Worm (Caenorhabditis elegans) whole organism, L4 larva: Measurements from ENCODE around the gene M05D6.2.
A peak's percentile ranks its signal among the peaks of the same experiment; 100 is the strongest.

Experiments used
- F26F4.8 ChIP-seq: fragments of 200-800 bp; sonication (Bioruptor generic); conservative IDR thresholded peaks from 2 replicates; pipeline ENCODE4 v1.3.6; 2022; ENCODE audit warnings: missing genetic modification characterization, missing compliant biosample characterization
- F37D6.2 ChIP-seq: sonication (generic microtip); optimal IDR thresholded peaks from 2 replicates; lab custom pipeline; 2016; ENCODE audit warnings: mild to moderate bottlenecking, missing genetic modification characterization, missing compliant biosample characterization
- F44E2.7 ChIP-seq: fragments of 200-800 bp; sonication (Bioruptor generic); IDR thresholded peaks from 2 replicates; pipeline ENCODE4 v2.1.2; 2022; ENCODE audit warnings: missing genetic modification characterization, missing compliant biosample characterization
- F49E8.2 ChIP-seq: sonication (generic microtip); optimal IDR thresholded peaks from 2 replicates; lab custom pipeline; 2016; ENCODE audit warnings: missing compliant biosample characterization, mild to moderate bottlenecking, missing genetic modification characterization, borderline replicate concordance
- T20F7.1 ChIP-seq: fragments of 200-800 bp; sonication (Bioruptor generic); optimal IDR thresholded peaks from 2 replicates; lab custom pipeline; 2018; ENCODE audit warnings: mild to moderate bottlenecking, missing genetic modification characterization, missing compliant biosample characterization
- T26A8.4 ChIP-seq: fragments of 200-800 bp; sonication (Bioruptor generic); IDR thresholded peaks from 2 replicates; pipeline ENCODE4 v1.3.6; 2022; ENCODE audit warnings: missing genetic modification characterization, missing compliant biosample characterization
- Y105C5A.15 ChIP-seq: fragments of 200-800 bp; sonication (Bioruptor generic); IDR thresholded peaks from 2 replicates; pipeline ENCODE4 v1.3.6; 2022; ENCODE audit warnings: missing genetic modification characterization, missing compliant biosample characterization
- ceh-20 ChIP-seq: fragments of 200-800 bp; sonication (Bioruptor generic); IDR thresholded peaks from 2 replicates; pipeline ENCODE4 v1.3.6; 2022; ENCODE audit warnings: missing genetic modification reagents, missing genetic modification characterization, missing compliant biosample characterization
- ceh-44 ChIP-seq: fragments of 200-800 bp; sonication (Bioruptor generic); IDR thresholded peaks from 2 replicates; pipeline ENCODE4 v1.3.6; 2022; ENCODE audit warnings: missing genetic modification reagents, missing genetic modification characterization, missing compliant biosample characterization
- ceh-82 ChIP-seq: sonication (generic microtip); optimal IDR thresholded peaks from 2 replicates; lab custom pipeline; 2017; ENCODE audit warnings: missing biosample characterization, missing genetic modification characterization
- daf-12 ChIP-seq: fragments of 150-350 bp; optimal IDR thresholded peaks from 2 replicates; lab custom pipeline; 2014; ENCODE audit warnings: missing biosample characterization, missing genetic modification reagents, missing genetic modification characterization
- daf-16 ChIP-seq, 3 experiments: sonication (generic microtip); optimal IDR thresholded peaks; 2 replicates each; lab custom pipeline; 2016 to 2017; ENCODE audit warnings: missing genetic modification characterization in 3 of 3, missing genetic modification reagents in 3 of 3, mild to moderate bottlenecking in 2 of 3, missing compliant biosample characterization in 2 of 3, missing biosample characterization in 1 of 3, moderate library complexity in 1 of 3
- dmd-6 ChIP-seq: fragments of 200-800 bp; sonication (Bioruptor generic); IDR thresholded peaks from 2 replicates; pipeline ENCODE4 v1.3.6; 2022; ENCODE audit warnings: missing genetic modification reagents, missing genetic modification characterization, missing compliant biosample characterization
- dmd-8 ChIP-seq: fragments of 200-800 bp; sonication (Bioruptor generic); IDR thresholded peaks from 2 replicates; pipeline ENCODE4 v1.3.6; 2022; ENCODE audit warnings: missing genetic modification characterization, missing compliant biosample characterization
- dve-1 ChIP-seq: sonication (generic microtip); optimal IDR thresholded peaks from 2 replicates; lab custom pipeline; 2017; ENCODE audit warnings: antibody characterized with exemption, mild to moderate bottlenecking, missing genetic modification characterization, missing compliant biosample characterization; ENCODE audit not compliant: insufficient read depth
- egl-27 ChIP-seq: sonication (generic microtip); optimal IDR thresholded peaks from 3 replicates; lab custom pipeline; 2017; ENCODE audit warnings: missing biosample characterization, missing genetic modification reagents, missing genetic modification characterization
- fkh-10 ChIP-seq: fragments of 150-350 bp; optimal IDR thresholded peaks from 2 replicates; lab custom pipeline; 2014; ENCODE audit warnings: missing biosample characterization, missing genetic modification reagents, missing genetic modification characterization
- gei-8 ChIP-seq: fragments of 200-800 bp; sonication (Bioruptor generic); optimal IDR thresholded peaks from 2 replicates; lab custom pipeline; 2018; ENCODE audit warnings: mild to moderate bottlenecking, missing genetic modification characterization, missing compliant biosample characterization
- hif-1 ChIP-seq, 2 experiments: sonication (generic microtip); optimal IDR thresholded peaks; 2 replicates each; lab custom pipeline; 2016 to 2017; ENCODE audit warnings: missing compliant biosample characterization in 2 of 2, missing genetic modification characterization in 2 of 2, missing genetic modification reagents in 2 of 2, missing genotype in 2 of 2, mild to moderate bottlenecking in 1 of 2
- hlh-11 ChIP-seq: fragments of 200-800 bp; sonication (Bioruptor generic); optimal IDR thresholded peaks from 2 replicates; lab custom pipeline; 2018; ENCODE audit warnings: mild to moderate bottlenecking, missing genetic modification characterization, missing compliant biosample characterization
- hlh-30 ChIP-seq: sonication (generic microtip); optimal IDR thresholded peaks from 2 replicates; lab custom pipeline; 2017; ENCODE audit warnings: antibody characterized with exemption, mild to moderate bottlenecking, missing genetic modification characterization, missing compliant biosample characterization; ENCODE audit not compliant: insufficient read depth
- jun-1 ChIP-seq: fragments of 150-350 bp; optimal IDR thresholded peaks from 2 replicates; lab custom pipeline; 2014; ENCODE audit warnings: missing biosample characterization, missing genetic modification reagents, missing genetic modification characterization
- lim-7 ChIP-seq: fragments of 200-800 bp; sonication (Bioruptor generic); IDR thresholded peaks from 2 replicates; pipeline ENCODE4 v1.3.6; 2022; ENCODE audit warnings: missing genetic modification characterization, missing compliant biosample characterization
- lin-1 ChIP-seq: fragments of 200-800 bp; sonication (Bioruptor generic); IDR thresholded peaks from 2 replicates; pipeline ENCODE4 v1.3.6; 2022; ENCODE audit warnings: missing genetic modification reagents, missing genetic modification characterization, missing compliant biosample characterization
- lin-39 ChIP-seq: fragments of 150-350 bp; optimal IDR thresholded peaks from 2 replicates; lab custom pipeline; 2014; ENCODE audit warnings: missing biosample characterization, missing genetic modification reagents, missing genetic modification characterization
- mdl-1 ChIP-seq, 2 experiments: fragments of 150-350 bp in 1 of 2; sonication (generic microtip) in 1 of 2; optimal IDR thresholded peaks; 2 replicates each; lab custom pipeline; 2014 to 2017; ENCODE audit warnings: missing biosample characterization in 2 of 2, missing genetic modification characterization in 2 of 2
- mes-2 ChIP-seq: sonication (generic microtip); optimal IDR thresholded peaks from 2 replicates; lab custom pipeline; 2016; ENCODE audit warnings: missing genotype, mild to moderate bottlenecking, missing genetic modification characterization, missing compliant biosample characterization; ENCODE audit not compliant: poor library complexity, severe bottlenecking
- mxl-3 ChIP-seq: fragments of 200-800 bp; sonication (Bioruptor generic); optimal IDR thresholded peaks from 2 replicates; lab custom pipeline; 2018; ENCODE audit warnings: mild to moderate bottlenecking, missing genetic modification characterization, missing compliant biosample characterization
- nhr-10 ChIP-seq: fragments of 150-350 bp; optimal IDR thresholded peaks from 2 replicates; lab custom pipeline; 2014; ENCODE audit warnings: missing biosample characterization, missing genetic modification characterization
- nhr-102 ChIP-seq: sonication (generic microtip); optimal IDR thresholded peaks from 2 replicates; lab custom pipeline; 2016; ENCODE audit warnings: mild to moderate bottlenecking, missing genetic modification characterization, moderate library complexity, missing compliant biosample characterization
- nhr-11 ChIP-seq: fragments of 150-350 bp; optimal IDR thresholded peaks from 2 replicates; lab custom pipeline; 2014; ENCODE audit warnings: missing biosample characterization, missing genetic modification characterization
- nhr-111 ChIP-seq: fragments of 200-800 bp; sonication (Bioruptor generic); optimal IDR thresholded peaks from 2 replicates; lab custom pipeline; 2018; ENCODE audit warnings: mild to moderate bottlenecking, missing genetic modification characterization, missing compliant biosample characterization
- nhr-237 ChIP-seq: sonication (generic microtip); optimal IDR thresholded peaks from 2 replicates; lab custom pipeline; 2017; ENCODE audit warnings: missing biosample characterization, missing genetic modification characterization
- nhr-28 ChIP-seq: fragments of 150-350 bp; optimal IDR thresholded peaks from 2 replicates; lab custom pipeline; 2014; ENCODE audit warnings: missing biosample characterization, missing genetic modification characterization
- nhr-48 ChIP-seq: sonication (generic microtip); optimal IDR thresholded peaks from 2 replicates; lab custom pipeline; 2016; ENCODE audit warnings: mild to moderate bottlenecking, missing genetic modification characterization, missing compliant biosample characterization
- nhr-6 ChIP-seq: fragments of 150-350 bp; optimal IDR thresholded peaks from 2 replicates; lab custom pipeline; 2014; ENCODE audit warnings: missing biosample characterization, missing genetic modification characterization
- nhr-76 ChIP-seq: fragments of 150-350 bp; optimal IDR thresholded peaks from 2 replicates; lab custom pipeline; 2014; ENCODE audit warnings: missing biosample characterization, missing genetic modification characterization
- nhr-77 ChIP-seq: fragments of 150-350 bp; optimal IDR thresholded peaks from 2 replicates; lab custom pipeline; 2014; ENCODE audit warnings: missing biosample characterization, missing genetic modification characterization
- php-3 ChIP-seq: fragments of 200-800 bp; sonication (Bioruptor generic); IDR thresholded peaks from 2 replicates; pipeline ENCODE4 v1.3.6; 2022; ENCODE audit warnings: missing genetic modification reagents, missing genetic modification characterization, missing compliant biosample characterization
- pqm-1 ChIP-seq: sonication (generic microtip); optimal IDR thresholded peaks from 2 replicates; lab custom pipeline; 2017; ENCODE audit warnings: missing biosample characterization, missing genetic modification characterization
- skn-1 ChIP-seq: fragments of 150-350 bp; optimal IDR thresholded peaks from 2 replicates; lab custom pipeline; 2014; ENCODE audit warnings: missing biosample characterization, missing genetic modification characterization
- snpc-4 ChIP-seq: fragments of 150-350 bp; optimal IDR thresholded peaks from 2 replicates; lab custom pipeline; 2014; ENCODE audit warnings: missing biosample characterization, missing genetic modification characterization
- spr-3 ChIP-seq: fragments of 200-800 bp; sonication (Bioruptor generic); optimal IDR thresholded peaks from 2 replicates; lab custom pipeline; 2018; ENCODE audit warnings: mild to moderate bottlenecking, missing genetic modification characterization, missing compliant biosample characterization
- tra-1 ChIP-seq: fragments of 200-800 bp; sonication (Bioruptor generic); IDR thresholded peaks from 2 replicates; pipeline ENCODE4 v1.3.6; 2022; ENCODE audit warnings: missing genetic modification reagents, missing genetic modification characterization, missing compliant biosample characterization
- unc-39 ChIP-seq: sonication (generic microtip); optimal IDR thresholded peaks from 2 replicates; lab custom pipeline; 2017; ENCODE audit warnings: missing biosample characterization, missing genetic modification characterization
- zag-1 ChIP-seq: fragments of 150-350 bp; optimal IDR thresholded peaks from 2 replicates; lab custom pipeline; 2014; ENCODE audit warnings: missing biosample characterization, missing genetic modification characterization
- zfp-2 ChIP-seq: sonication (generic microtip); optimal IDR thresholded peaks from 2 replicates; lab custom pipeline; 2016; ENCODE audit warnings: mild to moderate bottlenecking, missing genetic modification characterization, missing compliant biosample characterization
- zfp-3 ChIP-seq: fragments of 200-800 bp; sonication (Bioruptor generic); conservative IDR thresholded peaks from 2 replicates; pipeline ENCODE4 v1.3.6; 2022; ENCODE audit warnings: missing genetic modification reagents, missing genetic modification characterization, missing compliant biosample characterization
- ztf-7 ChIP-seq: fragments of 150-350 bp; optimal IDR thresholded peaks from 2 replicates; lab custom pipeline; 2014; ENCODE audit warnings: missing biosample characterization, missing genetic modification characterization

The M05D6.2 gene

DNA sequence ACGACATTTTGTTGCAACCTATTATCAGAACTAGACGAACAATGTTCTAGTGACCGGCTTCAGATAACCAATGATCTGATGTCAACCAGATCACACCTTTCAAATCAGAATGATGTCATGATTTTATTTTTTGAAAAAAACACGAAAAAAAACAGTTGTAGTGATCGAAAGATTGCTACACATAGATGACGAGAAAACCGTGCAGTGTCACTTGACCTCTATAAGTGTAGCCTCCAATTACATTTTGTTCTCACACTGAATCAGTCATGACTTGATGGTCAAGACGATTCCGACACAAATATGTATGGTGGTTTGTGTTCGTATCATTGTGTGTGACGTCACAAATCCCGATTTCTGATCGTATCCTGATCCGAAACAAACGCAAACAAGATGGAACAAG lies 27.8 kb upstream of the M05D6.2 start:
- no peak for TF ChIP-seq skn-1
- peak in 1 of 2 experiments; percentile 35 for TF ChIP-seq mdl-1 (tag; optimal IDR thresholded peaks at IDR 0.05; lab: Kevin White, UChicago)
- TF ChIP-seq nhr-28 = peak; percentile 77
- TF ChIP-seq F37D6.2 (tag; lab: Kevin White, UChicago) = no peak
- TF ChIP-seq hlh-30 (tag; lab: Kevin White, UChicago) = peak; percentile 51
- no peak for TF ChIP-seq T20F7.1 (GFP tag; lab: Kevin White, UChicago)
- TF ChIP-seq dmd-6 = peak; percentile 48; the same call in 1 of the 2 replicates
- no peak for TF ChIP-seq dmd-8 (GFP tag; lab: Robert Waterston, UW)
- peak; percentile 11 for TF ChIP-seq hlh-11 (tag; lab: Kevin White, UChicago)
- TF ChIP-seq, all 104 proteins: peak for 5

ce11 chrII:8440792-8441191 lies 27.1 kb upstream of the M05D6.2 start:
- TF ChIP-seq nhr-48 (tag; lab: Kevin White, UChicago) (no peak), ceh-20 (GFP tag; lab: Robert Waterston, UW) (no peak), egl-27 (tag; lab: Kevin White, UChicago) (no peak), nhr-10 (peak; percentile 51), nhr-11 (tag; lab: Kevin White, UChicago) (no peak), daf-16 (GFP tag; optimal IDR thresholded peaks at IDR 0.05; lab: Kevin White, UChicago) (no peak), daf-16 (tag; optimal IDR thresholded peaks at IDR 0.05; lab: Kevin White, UChicago) (no peak), ceh-44 (GFP tag; lab: Robert Waterston, UW) (no peak), lin-1 (no peak), lim-7 (GFP tag; lab: Robert Waterston, UW) (no peak), F44E2.7 (GFP tag; lab: Robert Waterston, UW) (no peak), dve-1 (tag; lab: Kevin White, UChicago) (no peak), hlh-11 (tag; lab: Kevin White, UChicago) (peak; percentile 61), T20F7.1 (GFP tag; lab: Kevin White, UChicago) (no peak), Y105C5A.15 (no peak), mdl-1 (tag; optimal IDR thresholded peaks at IDR 0.05; lab: Kevin White, UChicago) (peak in 1 of 2 experiments; percentile 67), gei-8 (GFP tag; lab: Kevin White, UChicago) (no peak), snpc-4 (no peak), mxl-3 (GFP tag; lab: Kevin White, UChicago) (no peak), tra-1 (no peak), nhr-77 (tag; lab: Kevin White, UChicago) (no peak), F26F4.8 (GFP tag; lab: Robert Waterston, UW) (no peak), ztf-7 (tag; lab: Kevin White, UChicago) (no peak), dmd-6 (peak; percentile 18; the same call in 1 of the 2 replicates), hif-1 (tag; optimal IDR thresholded peaks at IDR 0.05; lab: Kevin White, UChicago) (no peak), daf-12 (tag; lab: Kevin White, UChicago) (no peak), hlh-30 (tag; lab: Kevin White, UChicago) (peak; percentile 47), unc-39 (tag; lab: Kevin White, UChicago) (no peak), F49E8.2 (tag; lab: Kevin White, UChicago) (no peak), nhr-6 (tag; lab: Kevin White, UChicago) (no peak), lin-39 (no peak), zag-1 (tag; lab: Kevin White, UChicago) (no peak), spr-3 (GFP tag; lab: Kevin White, UChicago) (no peak), fkh-10 (GFP tag; lab: Kevin White, UChicago) (no peak), nhr-102 (tag; lab: Kevin White, UChicago) (no peak), pqm-1 (tag; lab: Kevin White, UChicago) (no peak), jun-1 (tag; lab: Kevin White, UChicago) (no peak), php-3 (GFP tag; lab: Robert Waterston, UW) (no peak), zfp-2 (tag; lab: Kevin White, UChicago) (no peak), mes-2 (tag; lab: Kevin White, UChicago) (no peak), ceh-82 (tag; lab: Kevin White, UChicago) (no peak), nhr-111 (GFP tag; lab: Kevin White, UChicago) (no peak), dmd-8 (GFP tag; lab: Robert Waterston, UW) (no peak), nhr-237 (no peak), zfp-3 (GFP tag; lab: Robert Waterston, UW) (no peak), T26A8.4 (GFP tag; lab: Robert Waterston, UW) (no peak), nhr-28 (peak; percentile 97), nhr-76 (no peak)
